Worm (Caenorhabditis elegans) whole organism, L3 larva: ENCODE results near the gene F17E9.15.

Source experiments
- aly-2 ChIP-seq: fragments of 150-350 bp; optimal IDR thresholded peaks from 2 replicates; lab custom pipeline; 2014; ENCODE audit warnings: missing biosample characterization, missing genetic modification characterization
- egl-27 ChIP-seq: sonication (generic microtip); optimal IDR thresholded peaks from 4 replicates; lab custom pipeline; 2017; ENCODE audit warnings: missing biosample characterization, missing genetic modification reagents, missing genetic modification characterization
- elt-2 ChIP-seq: sonication (generic microtip); optimal IDR thresholded peaks from 2 replicates; lab custom pipeline; 2016; ENCODE audit warnings: missing genetic modification reagents, mild to moderate bottlenecking, missing genetic modification characterization, missing compliant biosample characterization
- fkh-10 ChIP-seq: sonication (generic microtip); optimal IDR thresholded peaks from 2 replicates; lab custom pipeline; 2017; ENCODE audit warnings: missing biosample characterization, missing genetic modification reagents, missing genetic modification characterization
- fos-1 ChIP-seq: fragments of 150-350 bp; optimal IDR thresholded peaks from 2 replicates; lab custom pipeline; 2014; ENCODE audit warnings: missing biosample characterization, missing genetic modification characterization
- lin-15B ChIP-seq: fragments of 150-350 bp; optimal IDR thresholded peaks from 2 replicates; lab custom pipeline; 2014; ENCODE audit warnings: missing biosample characterization, missing genetic modification characterization
- lin-39 ChIP-seq: fragments of 150-350 bp; optimal IDR thresholded peaks from 2 replicates; lab custom pipeline; 2018; ENCODE audit warnings: missing biosample characterization, missing genetic modification reagents, missing genetic modification characterization
- nhr-237 ChIP-seq: fragments of 150-350 bp; optimal IDR thresholded peaks from 2 replicates; lab custom pipeline; 2014; ENCODE audit warnings: missing biosample characterization, missing genetic modification characterization
- nhr-25 ChIP-seq: sonication (generic microtip); optimal IDR thresholded peaks from 2 replicates; lab custom pipeline; 2017; ENCODE audit warnings: missing biosample characterization, missing genetic modification characterization
- pha-4 ChIP-seq: fragments of 150-350 bp; optimal IDR thresholded peaks from 2 replicates; lab custom pipeline; 2014; ENCODE audit warnings: missing biosample characterization, missing genetic modification reagents, missing genetic modification characterization
- snpc-4 ChIP-seq: fragments of 150-350 bp; optimal IDR thresholded peaks from 2 replicates; lab custom pipeline; 2014; ENCODE audit warnings: missing biosample characterization, missing genetic modification characterization
- unc-62 ChIP-seq: fragments of 150-350 bp; sonication (generic microtip); optimal IDR thresholded peaks from 4 replicates; lab custom pipeline; 2014; ENCODE audit warnings: missing biosample characterization, missing genetic modification reagents, missing genetic modification characterization
- zag-1 ChIP-seq: fragments of 150-350 bp; optimal IDR thresholded peaks from 2 replicates; lab custom pipeline; 2014; ENCODE audit warnings: missing biosample characterization, missing genetic modification characterization
- ztf-11 ChIP-seq: fragments of 150-350 bp; optimal IDR thresholded peaks from 2 replicates; lab custom pipeline; 2014; ENCODE audit warnings: missing biosample characterization, missing genetic modification characterization

DNA sequence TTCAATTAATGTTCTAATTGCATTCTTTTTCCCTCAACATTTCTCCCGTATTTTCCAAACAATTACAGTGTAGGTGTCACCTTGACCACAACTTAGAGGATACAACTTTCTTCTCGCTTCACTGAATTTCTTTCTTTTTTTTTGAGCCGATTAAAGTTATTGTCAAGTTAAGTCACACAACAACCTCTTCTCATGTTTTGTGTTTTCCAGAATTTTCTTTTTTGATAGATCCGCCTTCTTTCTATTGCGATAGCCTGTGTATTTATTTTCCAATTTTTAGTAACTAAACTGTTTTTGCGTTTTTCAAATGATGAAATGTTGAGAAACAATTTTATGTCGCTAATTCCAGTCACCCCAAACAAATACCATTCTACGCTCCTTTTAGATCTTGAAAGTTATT, 21.6 kb upstream of the F17E9.15 start, which contains the start of gene F35H10.3:
- no peak for TF ChIP-seq fos-1
- TF ChIP-seq egl-27 (tag; lab: Kevin White, UChicago), result no peak
- TF ChIP-seq zag-1 (tag; lab: Kevin White, UChicago), result no peak
- TF ChIP-seq lin-15B (tag; lab: Kevin White, UChicago), result no peak
- TF ChIP-seq nhr-25, result no peak
- no peak for TF ChIP-seq pha-4 (tag; lab: Kevin White, UChicago)
- TF ChIP-seq fkh-10, result no peak
- no peak for TF ChIP-seq snpc-4 (tag; lab: Kevin White, UChicago)
- no peak for TF ChIP-seq nhr-237 (tag; lab: Kevin White, UChicago)
- no peak for TF ChIP-seq lin-39 (tag; lab: Kevin White, UChicago)
- TF ChIP-seq aly-2 (tag; lab: Kevin White, UChicago), result no peak
- TF ChIP-seq ztf-11, result no peak
- TF ChIP-seq elt-2 (tag; lab: Kevin White, UChicago), result no peak
- TF ChIP-seq unc-62 (GFP tag; lab: Kevin White, UChicago), result no peak
